Worm (Caenorhabditis elegans) whole organism, late embryonic: ENCODE measurements around the gene C50E3.7.

Experiments
- C38D4.7 ChIP-seq: fragments of 200-800 bp; sonication (Bioruptor generic); optimal IDR thresholded peaks from 2 replicates; lab custom pipeline; 2018; ENCODE audit warnings: mild to moderate bottlenecking, missing genetic modification characterization, moderate library complexity, missing compliant biosample characterization
- F13H6.1 ChIP-seq: sonication (generic microtip); optimal IDR thresholded peaks from 2 replicates; lab custom pipeline; 2016; ENCODE audit warnings: missing genetic modification characterization, missing compliant biosample characterization
- K09A11.1 ChIP-seq: sonication (generic microtip); optimal IDR thresholded peaks from 2 replicates; lab custom pipeline; 2017; ENCODE audit warnings: antibody characterized with exemption, mild to moderate bottlenecking, missing genetic modification characterization, missing compliant biosample characterization; ENCODE audit not compliant: insufficient read depth
- Y22D7AL.16 ChIP-seq: sonication (generic microtip); optimal IDR thresholded peaks from 2 replicates; lab custom pipeline; 2016; ENCODE audit warnings: missing genetic modification characterization, missing compliant biosample characterization
- ceh-14 ChIP-seq: sonication (generic microtip); optimal IDR thresholded peaks from 2 replicates; lab custom pipeline; 2016; ENCODE audit warnings: missing genotype, missing genetic modification characterization, missing compliant biosample characterization
- ceh-2 ChIP-seq: sonication (generic microtip); optimal IDR thresholded peaks from 2 replicates; lab custom pipeline; 2016; ENCODE audit warnings: missing genotype, missing genetic modification characterization, missing compliant biosample characterization
- ceh-34 ChIP-seq: sonication (generic microtip); optimal IDR thresholded peaks from 2 replicates; lab custom pipeline; 2016; ENCODE audit warnings: mild to moderate bottlenecking, missing genetic modification characterization, missing compliant biosample characterization
- ceh-48 ChIP-seq: sonication (generic microtip); optimal IDR thresholded peaks from 2 replicates; lab custom pipeline; 2016; ENCODE audit warnings: missing genetic modification characterization, inconsistent platforms, missing compliant biosample characterization
- ets-4 ChIP-seq: sonication (generic microtip); optimal IDR thresholded peaks from 2 replicates; lab custom pipeline; 2016; ENCODE audit warnings: missing genetic modification characterization, missing compliant biosample characterization
- fkh-10 ChIP-seq: fragments of 150-350 bp; optimal IDR thresholded peaks from 2 replicates; lab custom pipeline; 2014; ENCODE audit warnings: missing biosample characterization, missing genetic modification reagents, missing genetic modification characterization
- hlh-13 ChIP-seq: fragments of 200-800 bp; sonication (Bioruptor generic); optimal IDR thresholded peaks from 2 replicates; lab custom pipeline; 2018; ENCODE audit warnings: mild to moderate bottlenecking, missing genetic modification characterization, missing compliant biosample characterization
- hlh-15 ChIP-seq: sonication (generic microtip); optimal IDR thresholded peaks from 2 replicates; lab custom pipeline; 2016; ENCODE audit warnings: missing genetic modification characterization, missing compliant biosample characterization
- hlh-8 ChIP-seq: sonication (generic microtip); optimal IDR thresholded peaks from 2 replicates; lab custom pipeline; 2016; ENCODE audit warnings: missing genotype, missing genetic modification characterization, missing compliant biosample characterization
- lim-6 ChIP-seq: sonication (generic microtip); optimal IDR thresholded peaks from 2 replicates; lab custom pipeline; 2016; ENCODE audit warnings: missing genetic modification characterization, missing compliant biosample characterization
- mec-3 ChIP-seq: sonication (generic microtip); optimal IDR thresholded peaks from 2 replicates; lab custom pipeline; 2016; ENCODE audit warnings: borderline replicate concordance, missing genetic modification characterization, missing compliant biosample characterization
- nhr-11 ChIP-seq: fragments of 150-350 bp; optimal IDR thresholded peaks from 2 replicates; lab custom pipeline; 2014; ENCODE audit warnings: missing biosample characterization, missing genetic modification characterization
- npax-4 ChIP-seq: sonication (generic microtip); optimal IDR thresholded peaks from 2 replicates; lab custom pipeline; 2016; ENCODE audit warnings: missing genetic modification characterization, missing compliant biosample characterization
- odd-2 ChIP-seq: sonication (generic microtip); optimal IDR thresholded peaks from 2 replicates; lab custom pipeline; 2017; ENCODE audit warnings: antibody characterized with exemption, mild to moderate bottlenecking, missing genetic modification characterization, missing compliant biosample characterization
- pat-9 ChIP-seq: fragments of 200-800 bp; sonication (Bioruptor generic); optimal IDR thresholded peaks from 2 replicates; lab custom pipeline; 2018; ENCODE audit warnings: mild to moderate bottlenecking, missing genetic modification characterization, moderate library complexity, missing compliant biosample characterization
- pha-4 ChIP-seq: fragments of 150-350 bp; optimal IDR thresholded peaks from 2 replicates; lab custom pipeline; 2018; ENCODE audit warnings: missing biosample characterization, missing genetic modification reagents, missing genetic modification characterization
- ref-2 ChIP-seq: sonication (generic microtip); optimal IDR thresholded peaks from 2 replicates; lab custom pipeline; 2016; ENCODE audit warnings: missing genetic modification characterization, missing compliant biosample characterization
- rnt-1 ChIP-seq: sonication (generic microtip); optimal IDR thresholded peaks from 2 replicates; lab custom pipeline; 2016; ENCODE audit warnings: missing genetic modification characterization, missing compliant biosample characterization
- sox-2 ChIP-seq: fragments of 200-800 bp; sonication (Bioruptor generic); IDR thresholded peaks from 2 replicates; pipeline ENCODE4 v1.3.6; 2022; ENCODE audit warnings: missing genetic modification reagents, missing genetic modification characterization, missing compliant biosample characterization
- sox-4 ChIP-seq: sonication (generic microtip); optimal IDR thresholded peaks from 2 replicates; lab custom pipeline; 2017; ENCODE audit warnings: mild to moderate bottlenecking, missing genetic modification characterization, inconsistent platforms, missing compliant biosample characterization
- tbx-2 ChIP-seq: sonication (generic microtip); optimal IDR thresholded peaks from 2 replicates; lab custom pipeline; 2016; ENCODE audit warnings: missing genetic modification characterization, missing compliant biosample characterization
- tbx-7 ChIP-seq: sonication (generic microtip); optimal IDR thresholded peaks from 2 replicates; lab custom pipeline; 2016; ENCODE audit warnings: missing genotype, missing genetic modification characterization, missing compliant biosample characterization
- ttx-3 ChIP-seq: sonication (generic microtip); optimal IDR thresholded peaks from 2 replicates; lab custom pipeline; 2016; ENCODE audit warnings: missing genetic modification reagents, missing genetic modification characterization, missing compliant biosample characterization
- unc-42 ChIP-seq: sonication (generic microtip); optimal IDR thresholded peaks from 2 replicates; lab custom pipeline; 2016; ENCODE audit warnings: missing genotype, missing genetic modification characterization, missing compliant biosample characterization
- zip-5 ChIP-seq: sonication (generic microtip); optimal IDR thresholded peaks from 2 replicates; lab custom pipeline; 2016; ENCODE audit warnings: missing genetic modification characterization, missing compliant biosample characterization

Gene C50E3.7

DNA sequence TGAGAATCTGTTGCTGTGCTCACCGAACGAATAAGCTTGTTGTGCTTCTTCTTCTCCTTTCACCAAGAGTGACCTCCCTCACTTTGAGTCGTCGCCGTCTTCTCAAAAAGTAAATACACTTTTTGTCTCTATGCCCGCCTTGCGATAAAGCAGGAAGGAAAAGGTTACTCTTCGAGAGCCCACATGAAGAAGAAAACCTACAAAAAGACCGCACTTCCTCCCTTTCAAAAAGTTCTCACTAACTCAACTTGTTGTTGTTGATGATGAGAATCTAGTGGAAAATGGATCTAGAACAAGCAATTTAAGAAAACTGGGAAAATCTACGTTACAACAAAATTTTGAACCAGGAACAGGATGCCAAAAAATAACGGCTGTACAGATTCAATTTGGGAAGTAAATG lies 7.7 kb downstream of the C50E3.7 start, which contains the start of gene C50E3.6:
TSS of gene C50E3.6 (minus strand) at position 101 of the 400 bp plus-strand sequence.
- TF ChIP-seq C38D4.7 (GFP tag; lab: Kevin White, UChicago) (no peak), hlh-15 (no peak), ttx-3 (tag; lab: Kevin White, UChicago) (no peak), pha-4 (no peak), odd-2 (no peak), hlh-13 (GFP tag; lab: Kevin White, UChicago) (no peak), fkh-10 (GFP tag; lab: Kevin White, UChicago) (no peak), sox-4 (tag; lab: Kevin White, UChicago) (no peak), pat-9 (tag; lab: Kevin White, UChicago) (no peak)

DNA sequence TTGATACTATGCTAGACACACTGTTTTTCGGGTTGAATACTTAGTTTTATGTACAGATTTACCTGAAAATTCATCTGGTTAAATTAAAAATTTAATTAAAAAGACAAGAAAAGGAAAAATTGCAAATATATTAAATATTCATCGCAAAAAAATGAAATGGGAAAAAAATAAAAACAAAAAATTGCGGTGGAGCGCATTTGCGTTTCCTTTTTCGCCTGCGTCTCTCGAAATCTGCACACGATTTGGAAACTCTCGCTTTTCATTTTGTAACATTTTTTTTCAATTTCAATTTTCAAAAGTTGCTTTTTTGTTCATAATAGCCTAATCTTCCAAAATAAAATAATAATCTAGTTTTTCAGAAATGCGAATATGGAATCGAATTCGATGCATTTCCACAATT lies 10.5 kb downstream of the C50E3.7 start, which contains the start of the genes F19F10.11 and C50E3.5:
TSS of gene F19F10.11 (minus strand) at position 68 of the 400 bp plus-strand sequence.
TSS of gene C50E3.5 (plus strand) at position 360 of the 400 bp plus-strand sequence.
- peak; percentile 6 for TF ChIP-seq ceh-14 (tag; lab: Kevin White, UChicago)
- TF ChIP-seq Y22D7AL.16 (tag; lab: Kevin White, UChicago), result no peak

DNA sequence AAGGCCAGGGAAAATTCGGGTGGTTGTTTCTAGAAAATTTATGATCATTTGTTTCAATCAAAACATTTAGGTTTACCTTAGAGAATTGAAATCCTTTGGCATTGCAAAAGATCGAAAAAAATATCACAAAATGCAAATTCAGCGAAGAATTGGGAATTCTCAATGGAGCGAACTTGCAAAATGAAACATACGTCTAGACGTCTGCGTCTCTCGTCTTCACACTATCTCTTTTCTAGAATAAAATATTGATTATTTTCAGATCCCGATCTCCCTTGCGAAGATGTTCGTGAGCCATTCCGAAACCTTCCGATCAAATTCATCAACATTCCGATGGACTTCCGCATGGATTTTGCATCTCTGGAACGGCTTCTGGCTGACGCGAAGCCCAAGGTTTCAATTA lies 17.8 kb downstream of the C50E3.7 start, which contains the start of gene ets-6:
TSS of gene ets-6 (minus strand) at position 169 of the 400 bp plus-strand sequence.
- TF ChIP-seq sox-2 (no peak), ceh-48 (peak; percentile 85)

DNA sequence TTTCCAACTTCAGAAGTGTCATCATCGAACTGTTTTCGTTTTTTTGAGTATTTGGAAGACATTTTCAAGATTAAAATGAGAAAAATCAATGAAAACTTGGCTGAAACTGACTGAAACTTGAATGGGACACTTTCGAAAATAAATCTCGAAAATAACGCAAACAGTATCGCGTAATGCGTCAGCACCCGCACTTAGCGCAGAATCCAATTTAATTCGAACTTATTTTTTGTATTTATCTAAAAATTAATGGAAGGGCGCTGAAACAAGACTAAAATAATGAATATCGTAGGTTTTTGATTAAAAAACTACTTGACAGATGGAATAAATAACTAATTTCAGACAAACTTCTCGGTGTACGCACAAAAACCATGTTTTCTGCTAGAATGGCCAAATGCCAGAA lies 22.6 kb downstream of the C50E3.7 start, which contains the start of the genes snu-66 and ints-9:
TSS of gene snu-66 (minus strand) at position 108 of the 400 bp plus-strand sequence.
TSS of gene ints-9 (plus strand) at position 240 of the 400 bp plus-strand sequence.
- TF ChIP-seq unc-42 (tag; lab: Kevin White, UChicago) (peak; percentile 66), hlh-13 (GFP tag; lab: Kevin White, UChicago) (no peak)

DNA sequence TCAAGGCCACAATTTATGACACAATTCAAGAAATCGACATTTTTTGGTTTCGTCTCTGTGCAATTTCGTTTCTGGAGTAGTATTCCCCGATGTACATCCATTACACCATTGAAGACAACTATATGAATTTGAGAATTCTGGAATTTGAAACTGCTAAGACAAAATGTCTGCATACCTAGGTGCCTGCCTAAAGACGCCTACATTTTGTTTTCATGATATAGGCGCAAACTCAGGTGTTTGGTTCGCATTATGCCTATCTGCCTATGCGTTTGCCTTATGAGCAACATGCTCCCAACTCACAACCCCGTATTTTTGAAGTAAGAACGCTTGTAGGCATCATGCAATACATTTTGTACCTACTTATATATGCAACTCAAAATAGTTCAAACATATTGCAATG lies 27.2 kb downstream of the C50E3.7 start, which contains the start of gene F19F10.14:
TSS of gene F19F10.14 (minus strand) at position 101 of the 400 bp plus-strand sequence.
- no peak for TF ChIP-seq pha-4

DNA sequence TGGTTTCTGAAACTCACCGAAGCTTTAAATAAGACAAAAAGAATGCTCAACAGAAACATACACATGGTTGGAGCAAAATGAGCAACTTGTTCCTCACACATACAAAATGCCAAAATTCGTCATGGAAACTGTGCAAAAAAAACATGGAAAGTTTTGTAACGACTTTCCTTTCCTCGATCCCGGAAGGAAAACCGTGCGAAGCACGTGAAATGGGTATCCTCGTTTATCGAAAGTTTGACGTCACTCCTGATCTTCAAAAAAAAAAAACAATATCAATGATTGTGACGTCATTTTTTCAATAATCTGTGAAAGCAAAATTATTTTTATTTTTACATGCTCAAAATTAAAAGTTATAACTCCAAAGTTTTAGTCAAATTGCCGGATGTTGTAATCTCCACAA lies 27.9 kb downstream of the C50E3.7 start, which contains the start of gene clec-212:
TSS of gene clec-212 (minus strand) at position 101 of the 400 bp plus-strand sequence.
- TF ChIP-seq pha-4 (no peak), K09A11.1 (tag; lab: Kevin White, UChicago) (no peak), pat-9 (tag; lab: Kevin White, UChicago) (no peak), tbx-2 (no peak), mec-3 (tag; lab: Kevin White, UChicago) (no peak), nhr-11 (tag; lab: Kevin White, UChicago) (no peak), npax-4 (tag; lab: Kevin White, UChicago) (no peak), ref-2 (tag; lab: Kevin White, UChicago) (no peak), ceh-48 (no peak), zip-5 (tag; lab: Kevin White, UChicago) (no peak), F13H6.1 (tag; lab: Kevin White, UChicago) (no peak), ets-4 (tag; lab: Kevin White, UChicago) (no peak), ceh-34 (tag; lab: Kevin White, UChicago) (no peak), rnt-1 (tag; lab: Kevin White, UChicago) (no peak), hlh-8 (no peak)

DNA sequence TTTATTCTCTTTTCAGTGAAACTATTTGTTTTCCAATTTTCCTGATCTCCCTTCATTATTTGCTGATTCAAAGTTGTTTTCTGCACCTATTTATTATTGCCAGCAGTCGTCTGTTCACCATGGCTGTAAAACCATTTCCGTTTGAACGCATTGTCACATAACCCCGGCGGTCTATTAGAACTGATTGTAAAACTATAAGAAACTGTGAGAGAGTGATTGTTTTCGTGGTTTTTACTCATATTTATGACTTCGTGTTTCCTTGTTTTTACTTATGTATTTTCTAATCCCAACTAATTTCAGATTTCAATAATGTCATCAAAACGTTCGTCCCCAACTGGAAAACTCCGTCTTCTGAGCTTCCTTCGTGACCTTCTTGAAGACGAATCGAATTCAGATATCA lies 35.2 kb downstream of the C50E3.7 start, which contains the start of gene F19F10.1:
TSS of gene F19F10.1 (plus strand) at position 301 of the 400 bp plus-strand sequence.
- TF ChIP-seq ceh-2 (tag; lab: Kevin White, UChicago) (no peak), nhr-11 (tag; lab: Kevin White, UChicago) (no peak), lim-6 (tag; lab: Kevin White, UChicago) (no peak), tbx-7 (tag; lab: Kevin White, UChicago) (no peak)
